ENCODE assay signal across 6 fruit fly cellular contexts in genomic region chrX:3134383-3135101, dm6.
TF ChIP-seq lines count a peak whose summit lies in the region.

TSS of gene N (plus strand) at chrX:3134870.

- TF ChIP-seq CTCF in S2 (optimal IDR thresholded peaks at IDR 0.05; lab: Kevin White, UChicago) = peak; percentile 98 to 99
- TF ChIP-seq CTCF in whole organism, embryonic (GFP tag; optimal IDR thresholded peaks at IDR 0.05; lab: Kevin White, UChicago) = peak; percentile 95

TF ChIP-seq in whole organism, adult, 20 proteins besides CTCF, POLR2A, EP300 and RAD21:
- TF ChIP-seq pad (GFP tag; optimal IDR thresholded peaks at IDR 0.05; lab: Kevin White, UChicago) = peak; percentile 4
- peak; percentile 44 for TF ChIP-seq Crg-1 (GFP tag; optimal IDR thresholded peaks at IDR 0.05; lab: Kevin White, UChicago)
- peak; percentile 80 for TF ChIP-seq bab1 (GFP tag; optimal IDR thresholded peaks at IDR 0.05; lab: Kevin White, UChicago)
- TF ChIP-seq CG7045 (GFP tag; optimal IDR thresholded peaks at IDR 0.05; lab: Kevin White, UChicago) = no peak
- TF ChIP-seq ovo (GFP tag; optimal IDR thresholded peaks at IDR 0.05; lab: Kevin White, UChicago) = peak; percentile 13
- no peak for TF ChIP-seq CG14711 (tag; optimal IDR thresholded peaks at IDR 0.05; lab: Kevin White, UChicago)
- peak; percentile 25 for TF ChIP-seq CG1620 (GFP tag; optimal IDR thresholded peaks at IDR 0.05; lab: Kevin White, UChicago)
- TF ChIP-seq CG7101 (tag; optimal IDR thresholded peaks at IDR 0.05; lab: Kevin White, UChicago) = no peak

TF ChIP-seq in whole organism, embryonic, 481 proteins besides CTCF, POLR2A, EP300 and RAD21 (continues in another document):
- TF ChIP-seq CG8478 (optimal IDR thresholded peaks at IDR 0.05; lab: Kevin White, UChicago) (peak; percentile 32), CG18599 (GFP tag; optimal IDR thresholded peaks at IDR 0.05; lab: Kevin White, UChicago) (peak; percentile 21), Fer3 (tag; optimal IDR thresholded peaks at IDR 0.05; lab: Kevin White, UChicago) (peak; percentile 28), z (GFP tag; IDR thresholded peaks at IDR 0.05; lab: Robert Waterston, UW) (no peak; the same call in 2 of the 3 replicates), CG4730 (GFP tag; IDR thresholded peaks at IDR 0.05; lab: Robert Waterston, UW) (no peak), dati (GFP tag; IDR thresholded peaks at IDR 0.05; lab: Robert Waterston, UW) (0 out of 2 replicates have a peak, but pooled peaks have one; percentile 12), usp (GFP tag; optimal IDR thresholded peaks at IDR 0.05; lab: Kevin White, UChicago) (no peak), CG14441 (GFP tag; IDR thresholded peaks at IDR 0.05; lab: Robert Waterston, UW) (no peak), cwo (GFP tag; optimal IDR thresholded peaks at IDR 0.05; lab: Kevin White, UChicago) (no peak), bsh (GFP tag; optimal IDR thresholded peaks at IDR 0.05; lab: Kevin White, UChicago) (peak in 1 of 2 experiments; percentile 57), CG6854 (GFP tag; optimal IDR thresholded peaks at IDR 0.05; lab: Kevin White, UChicago) (no peak), gsb (GFP tag; IDR thresholded peaks at IDR 0.05; lab: Robert Waterston, UW) (no peak), zf30C (GFP tag; optimal IDR thresholded peaks at IDR 0.05; lab: Kevin White, UChicago) (peak; percentile 93), p53 (GFP tag; optimal IDR thresholded peaks at IDR 0.05; lab: Kevin White, UChicago) (peak; percentile 70), CG18619 (GFP tag; optimal IDR thresholded peaks at IDR 0.05; lab: Kevin White, UChicago) (no peak), CG31441 (GFP tag; IDR thresholded peaks at IDR 0.05; lab: Robert Waterston, UW) (peak; percentile 69), chif (GFP tag; optimal IDR thresholded peaks at IDR 0.05; lab: Kevin White, UChicago) (peak in 1 of 2 experiments; percentile 35), sna (GFP tag; IDR thresholded peaks at IDR 0.05; lab: Robert Waterston, UW; ENCODE audit: partially characterized antibody) (0 out of 2 replicates have a peak, but pooled peaks have one; percentile 12), CG11085 (GFP tag; IDR thresholded peaks at IDR 0.05; lab: Robert Waterston, UW) (no peak), CG17568 (GFP tag; optimal IDR thresholded peaks at IDR 0.05; lab: Kevin White, UChicago) (peak; percentile 29)

TF ChIP-seq in whole organism, prepupa, 60 proteins besides CTCF, POLR2A, EP300 and RAD21 (continues in another document):
- TF ChIP-seq Gug (GFP tag; IDR thresholded peaks at IDR 0.05; lab: Robert Waterston, UW) (no peak), Ets96B (tag; optimal IDR thresholded peaks at IDR 0.05; lab: Kevin White, UChicago) (peak; percentile 10), CG32006 (GFP tag; optimal IDR thresholded peaks at IDR 0.05; lab: Kevin White, UChicago) (peak; percentile 48), CG6808 (GFP tag; optimal IDR thresholded peaks at IDR 0.05; lab: Kevin White, UChicago) (no peak), Smox (GFP tag; optimal IDR thresholded peaks at IDR 0.05; lab: Kevin White, UChicago) (peak; percentile 31), Hr39 (GFP tag; optimal IDR thresholded peaks at IDR 0.05; lab: Kevin White, UChicago) (peak; percentile 50), CG8119 (GFP tag; IDR thresholded peaks at IDR 0.05; lab: Robert Waterston, UW) (peak; percentile 64; the same call in 2 of the 3 replicates), Sox14 (GFP tag; optimal IDR thresholded peaks at IDR 0.05; lab: Kevin White, UChicago) (peak; percentile 10), salr (GFP tag; optimal IDR thresholded peaks at IDR 0.05; lab: Kevin White, UChicago) (no peak), dac (GFP tag; optimal IDR thresholded peaks at IDR 0.05; lab: Kevin White, UChicago) (no peak), CG9139 (GFP tag; optimal IDR thresholded peaks at IDR 0.05; lab: Kevin White, UChicago) (no peak), lz (GFP tag; optimal IDR thresholded peaks at IDR 0.05; lab: Kevin White, UChicago) (peak; percentile 15), CG10669 (GFP tag; optimal IDR thresholded peaks at IDR 0.05; lab: Kevin White, UChicago) (peak; percentile 19), svp (GFP tag; lab: Kevin White, UChicago) (no peak), CG11762 (GFP tag; optimal IDR thresholded peaks at IDR 0.05; lab: Kevin White, UChicago; ENCODE audit: insufficient read depth) (peak; percentile 16), CG8632 (GFP tag; optimal IDR thresholded peaks at IDR 0.05; lab: Kevin White, UChicago) (peak; percentile 12), CG3919 (GFP tag; optimal IDR thresholded peaks at IDR 0.05; lab: Kevin White, UChicago) (peak; percentile 39), acj6 (GFP tag; optimal IDR thresholded peaks at IDR 0.05; lab: Kevin White, UChicago) (peak; percentile 34), CG6276 (GFP tag; optimal IDR thresholded peaks at IDR 0.05; lab: Kevin White, UChicago) (peak; percentile 18), esn (GFP tag; optimal IDR thresholded peaks at IDR 0.05; lab: Kevin White, UChicago) (peak; percentile 29), CG6854 (GFP tag; optimal IDR thresholded peaks at IDR 0.05; lab: Kevin White, UChicago) (peak; percentile 52)

TF ChIP-seq in whole organism, pupa, 21 proteins besides CTCF, POLR2A, EP300 and RAD21:
- TF ChIP-seq Pif1B (GFP tag; optimal IDR thresholded peaks at IDR 0.05; lab: Kevin White, UChicago) = no peak
- peak; percentile 16 for TF ChIP-seq CG17806 (tag; optimal IDR thresholded peaks at IDR 0.05; lab: Kevin White, UChicago)
- TF ChIP-seq CG8159 (tag; optimal IDR thresholded peaks at IDR 0.05; lab: Kevin White, UChicago) = peak; percentile 39
- no peak for TF ChIP-seq CG10348 (GFP tag; IDR thresholded peaks at IDR 0.05; lab: Robert Waterston, UW)
- TF ChIP-seq CG8301 (tag; optimal IDR thresholded peaks at IDR 0.05; lab: Kevin White, UChicago) = peak; percentile 51
- TF ChIP-seq gl (tag; optimal IDR thresholded peaks at IDR 0.05; lab: Kevin White, UChicago) = no peak
- peak; percentile 45 for TF ChIP-seq CG14655 (GFP tag; optimal IDR thresholded peaks at IDR 0.05; lab: Kevin White, UChicago)
- TF ChIP-seq Snoo (tag; optimal IDR thresholded peaks at IDR 0.05; lab: Kevin White, UChicago) = no peak
- TF ChIP-seq CG9948 (tag; optimal IDR thresholded peaks at IDR 0.05; lab: Kevin White, UChicago) = peak; percentile 17
- TF ChIP-seq Ets98B (GFP tag; IDR thresholded peaks at IDR 0.05; lab: Robert Waterston, UW) = peak; percentile 62
- TF ChIP-seq CG32121 (GFP tag; IDR thresholded peaks at IDR 0.05; lab: Robert Waterston, UW) = peak; percentile 55
- TF ChIP-seq Pif1A (GFP tag; optimal IDR thresholded peaks at IDR 0.05; lab: Kevin White, UChicago) = peak; percentile 37
- TF ChIP-seq rn (GFP tag; IDR thresholded peaks at IDR 0.05; lab: Robert Waterston, UW) = no peak
- peak; percentile 69 for TF ChIP-seq CG12605 (GFP tag; IDR thresholded peaks at IDR 0.05; lab: Robert Waterston, UW)
- TF ChIP-seq CG15710 (tag; optimal IDR thresholded peaks at IDR 0.05; lab: Kevin White, UChicago) = no peak
- TF ChIP-seq CG13204 (GFP tag; optimal IDR thresholded peaks at IDR 0.05; lab: Kevin White, UChicago) = no peak
- peak; percentile 67; the same call in 2 of the 3 replicates for TF ChIP-seq CG4496 (GFP tag; IDR thresholded peaks at IDR 0.05; lab: Robert Waterston, UW)
- no peak; the same call in 2 of the 3 replicates for TF ChIP-seq fd96Ca (GFP tag; IDR thresholded peaks at IDR 0.05; lab: Robert Waterston, UW)
- TF ChIP-seq EcR (GFP tag; optimal IDR thresholded peaks at IDR 0.05; lab: Kevin White, UChicago) = peak; percentile 31
- no peak for TF ChIP-seq CG34367 (tag; optimal IDR thresholded peaks at IDR 0.05; lab: Kevin White, UChicago)
- TF ChIP-seq D1 (tag; optimal IDR thresholded peaks at IDR 0.05; lab: Kevin White, UChicago) = no peak

TF ChIP-seq in whole organism, wandering third instar larva, 38 proteins besides CTCF, POLR2A, EP300 and RAD21:
- TF ChIP-seq Dif (GFP tag; optimal IDR thresholded peaks at IDR 0.05; lab: Kevin White, UChicago; ENCODE audit: partially characterized antibody) (peak; percentile 7), foxo (GFP tag; optimal IDR thresholded peaks at IDR 0.05; lab: Kevin White, UChicago) (peak in 1 of 2 experiments; percentile 30), Rel (GFP tag; optimal IDR thresholded peaks at IDR 0.05; lab: Kevin White, UChicago) (no peak), Rel (tag; optimal IDR thresholded peaks at IDR 0.05; lab: Kevin White, UChicago) (peak; percentile 4), CG32264 (GFP tag; optimal IDR thresholded peaks at IDR 0.05; lab: Kevin White, UChicago) (no peak), Jra (GFP tag; optimal IDR thresholded peaks at IDR 0.05; lab: Kevin White, UChicago) (no peak), Hr83 (GFP tag; optimal IDR thresholded peaks at IDR 0.05; lab: Kevin White, UChicago; ENCODE audit: poor library complexity, severe bottlenecking) (no peak), ey (GFP tag; optimal IDR thresholded peaks at IDR 0.05; lab: Kevin White, UChicago) (peak; percentile 20), psq (GFP tag; optimal IDR thresholded peaks at IDR 0.05; lab: Kevin White, UChicago) (peak; percentile 30), rgr (GFP tag; optimal IDR thresholded peaks at IDR 0.05; lab: Kevin White, UChicago) (peak; percentile 30), Sp1 (GFP tag; optimal IDR thresholded peaks at IDR 0.05; lab: Kevin White, UChicago) (peak; percentile 18), HLH106 (tag; optimal IDR thresholded peaks at IDR 0.05; lab: Kevin White, UChicago) (peak; percentile 24), fru (GFP tag; optimal IDR thresholded peaks at IDR 0.05; lab: Kevin White, UChicago) (peak; percentile 96)
